Fruit fly (Drosophila melanogaster) ovary, adult (tissue): ENCODE results near the gene PH4alphaNE1.

Experiments
- CG17801 ChIP-seq: fragments of 200-800 bp; optimal IDR thresholded peaks from 2 replicates; lab custom pipeline; 2019; ENCODE audit warnings: missing biosample characterization, mild to moderate bottlenecking, missing genetic modification characterization, moderate library complexity; ENCODE audit not compliant: partially characterized antibody

PH4alphaNE1 gene

dm6 chr3R:30467062-30467461 lies 33.1 kb downstream of the PH4alphaNE1 start:
- no peak for TF ChIP-seq CG17801

dm6 chr3R:30466515-30466914 lies 33.6 kb downstream of the PH4alphaNE1 start:
- no peak for TF ChIP-seq CG17801

dm6 chr3R:30465775-30466494 lies 34.2 kb downstream of the PH4alphaNE1 start, which contains the start of gene PH4alphaEFB:
PH4alphaEFB (plus strand) TSS chr3R:30466050.
- peak; percentile 2 for TF ChIP-seq CG17801

dm6 chr3R:30464244-30464643 lies 35.9 kb downstream of the PH4alphaNE1 start:
- TF ChIP-seq CG17801: no peak

dm6 chr3R:30461608-30462243 lies 38.4 kb downstream of the PH4alphaNE1 start:
- TF ChIP-seq CG17801: no peak

dm6 chr3R:30460187-30460586 lies 39.9 kb downstream of the PH4alphaNE1 start:
- no peak for TF ChIP-seq CG17801

DNA sequence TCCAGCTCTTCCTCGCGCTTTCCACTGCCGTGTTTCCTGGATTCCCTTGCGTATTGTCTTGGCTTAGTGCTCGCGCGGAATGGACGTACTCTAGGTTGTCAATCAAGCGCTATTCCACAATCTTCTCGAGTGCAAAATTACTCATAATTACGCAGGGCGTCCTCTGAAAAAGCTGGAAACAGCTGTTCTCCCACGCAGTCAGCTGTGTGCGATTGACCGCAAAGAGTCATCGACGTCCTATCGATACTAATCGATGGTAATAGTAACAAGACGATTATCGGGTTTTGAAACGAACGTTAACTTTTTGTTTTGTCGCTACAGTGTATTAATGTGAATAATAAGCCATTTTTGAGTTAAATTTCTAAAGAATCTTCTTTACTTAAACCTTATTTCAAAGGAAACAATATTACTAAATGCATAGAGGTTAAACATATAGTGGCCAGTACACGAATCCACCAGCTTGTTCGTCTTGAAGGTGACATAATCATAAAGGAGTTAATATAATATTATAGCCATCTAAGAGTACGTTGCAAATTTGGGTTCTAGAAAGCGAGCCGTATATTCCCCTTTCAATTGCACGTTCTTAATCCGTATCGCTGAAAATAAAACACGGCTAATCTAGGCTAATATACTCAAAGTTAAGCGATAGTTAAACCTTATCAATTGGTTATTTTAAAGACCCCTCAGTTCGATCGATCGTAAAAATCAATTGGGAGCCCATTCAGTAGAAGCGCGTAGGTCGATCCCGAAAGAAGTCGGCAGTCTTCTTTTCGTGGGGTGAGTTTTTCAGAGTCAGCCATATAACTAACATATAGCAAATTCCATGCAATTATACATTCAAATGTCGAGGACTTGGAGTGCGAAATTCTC lies 40.8 kb downstream of the PH4alphaNE1 start, which contains the start of the genes CG2224 and CDase:
Gene CG2224 (minus strand): TSS at position 235 of the 870 bp plus-strand sequence.
Gene CDase (plus strand): TSS at position 456 of the 870 bp plus-strand sequence.
- peak; percentile 30 for TF ChIP-seq CG17801

DNA sequence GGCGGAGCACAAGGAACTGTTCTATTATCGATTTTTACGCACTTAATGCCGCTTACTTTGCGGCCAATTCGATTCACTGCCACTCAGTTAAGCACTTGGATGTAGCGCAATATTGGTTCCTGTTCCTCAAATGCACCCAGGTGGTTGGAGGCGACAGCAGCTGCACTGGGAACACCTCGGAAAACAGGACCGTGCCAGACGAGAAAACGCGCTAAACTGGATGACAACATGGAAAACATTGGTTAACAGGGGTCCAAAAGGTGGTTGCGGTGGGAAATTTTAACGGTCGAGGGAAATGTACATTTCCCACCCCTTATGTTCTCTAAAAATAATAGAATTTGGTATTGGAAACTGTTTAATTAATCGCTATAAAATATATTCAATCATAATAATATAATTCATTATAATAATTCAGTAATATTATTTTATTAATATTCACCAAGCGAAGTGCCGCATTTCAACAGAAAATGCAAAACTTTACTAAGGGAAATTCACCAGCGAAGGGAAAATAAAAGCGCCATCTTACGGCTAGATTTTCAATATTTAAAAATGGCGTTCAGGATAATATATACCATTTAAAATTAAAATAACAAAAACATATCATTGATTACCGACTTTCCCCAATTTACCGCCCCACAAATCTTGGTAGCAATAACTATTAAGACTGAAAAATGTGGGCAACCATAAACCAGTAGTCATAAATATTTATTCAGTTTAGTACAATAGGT lies 44.1 kb downstream of the PH4alphaNE1 start, which contains the start of gene aralar1:
Gene aralar1 (minus strand): TSS at position 51 of the 728 bp plus-strand sequence.
- no peak for TF ChIP-seq CG17801

- no peak for TF ChIP-seq CG17801
Observed at dm6 chr3R:30454442-30454841, 45.7 kb downstream of the PH4alphaNE1 start.

DNA sequence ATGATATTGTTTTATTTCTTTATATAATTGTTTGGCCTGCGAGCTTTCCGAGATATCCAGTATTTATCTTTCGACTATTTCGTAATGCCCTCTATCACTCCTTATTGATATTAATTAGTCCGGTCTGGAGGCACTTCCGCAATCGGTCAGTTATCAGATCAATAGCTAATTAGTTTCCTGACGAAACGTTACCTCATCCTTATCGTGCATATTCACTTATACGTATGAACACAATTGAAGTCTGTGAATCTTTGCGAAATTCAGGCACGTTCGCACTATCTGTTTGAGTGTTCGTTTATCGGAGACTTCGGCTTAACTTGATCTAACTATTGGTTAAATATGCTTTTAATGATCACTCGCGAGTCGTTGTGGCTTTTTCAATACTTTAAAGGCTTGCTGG lies 46.9 kb downstream of the PH4alphaNE1 start:
- TF ChIP-seq CG17801: no peak

DNA sequence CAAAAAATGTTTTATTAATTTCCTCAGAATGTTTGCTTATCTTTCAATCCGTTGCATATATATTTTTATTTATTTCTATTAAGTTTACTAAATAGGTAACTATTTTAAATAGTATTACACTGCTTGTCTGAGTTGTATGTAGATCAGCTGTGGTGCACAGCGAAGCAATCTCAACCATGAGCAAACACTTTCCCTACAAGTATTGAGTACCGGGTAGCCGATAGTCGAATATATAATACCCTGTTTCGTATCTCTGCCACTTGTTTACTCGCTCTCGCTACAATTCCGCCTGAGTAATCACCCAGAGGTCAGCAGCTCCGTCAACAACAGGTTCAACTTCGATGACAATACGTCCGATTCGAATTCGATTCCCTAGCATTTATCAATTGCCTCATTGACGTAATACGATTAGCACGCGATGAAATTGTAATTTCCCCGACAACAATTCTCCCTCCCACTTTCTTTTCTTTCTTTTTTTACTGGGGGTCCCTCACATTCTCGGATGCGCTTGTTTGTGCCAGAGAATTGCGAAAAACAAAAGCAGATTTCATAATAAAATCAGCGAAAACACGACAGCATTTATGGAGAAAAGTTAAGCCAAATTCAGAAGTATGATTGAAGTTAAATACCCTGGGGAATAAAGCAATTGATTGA lies 49.3 kb downstream of the PH4alphaNE1 start:
- TF ChIP-seq CG17801: no peak

DNA sequence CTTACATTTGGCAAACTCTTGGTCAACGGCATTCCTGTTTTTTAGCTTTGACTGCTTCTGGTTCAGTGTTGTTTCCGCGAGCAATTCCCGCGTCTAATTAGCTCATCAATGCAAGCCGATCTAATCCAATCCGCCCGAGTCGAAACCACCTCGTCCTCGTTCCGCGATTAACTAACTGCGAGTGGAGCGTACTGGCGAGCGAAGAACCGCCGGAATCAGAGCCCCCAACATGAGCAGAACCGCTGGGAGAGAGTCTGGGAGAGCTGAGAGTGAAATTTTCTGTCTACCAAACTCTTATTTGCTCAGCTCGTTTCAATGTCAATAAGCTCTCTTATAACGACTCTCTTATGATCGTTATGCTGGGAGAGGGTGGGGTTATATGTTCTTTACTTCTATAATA lies 49.9 kb downstream of the PH4alphaNE1 start:
- peak; percentile 67 for TF ChIP-seq CG17801

dm6 chr3R:30449446-30449845 lies 50.7 kb downstream of the PH4alphaNE1 start:
- no peak for TF ChIP-seq CG17801
